Worm (Caenorhabditis elegans) whole organism, L1 larva: ENCODE measurements around the gene nhr-201.

Experiments used
- lin-13 ChIP-seq: fragments of 150-350 bp; optimal IDR thresholded peaks from 2 replicates; lab custom pipeline; 2014; ENCODE audit warnings: missing biosample characterization, missing genetic modification reagents, missing genetic modification characterization
- unc-62 ChIP-seq: fragments of 150-350 bp; optimal IDR thresholded peaks from 2 replicates; lab custom pipeline; 2014; ENCODE audit warnings: missing biosample characterization, missing genetic modification reagents, missing genetic modification characterization

- TF ChIP-seq unc-62 (no peak), lin-13 (no peak)
Measured at ce11 chrV:501230-501629, 36.6 kb downstream of the nhr-201 start, which contains the start of gene str-256.
